Worm (Caenorhabditis elegans) whole organism, early embryonic: ENCODE results near the gene F48G7.10.

Experiments used
- B0310.2 ChIP-seq: sonication (generic microtip); optimal IDR thresholded peaks from 2 replicates; lab custom pipeline; 2016; ENCODE audit warnings: mild to moderate bottlenecking, missing genetic modification characterization, missing compliant biosample characterization
- F13C5.2 ChIP-seq: sonication (generic microtip); optimal IDR thresholded peaks from 2 replicates; lab custom pipeline; 2017; ENCODE audit warnings: mild to moderate bottlenecking, missing genetic modification characterization, inconsistent platforms, missing compliant biosample characterization
- aly-1 ChIP-seq: sonication (generic microtip); optimal IDR thresholded peaks from 2 replicates; lab custom pipeline; 2016; ENCODE audit warnings: missing genetic modification characterization, missing compliant biosample characterization
- ama-1 ChIP-seq: fragments of 150-350 bp; optimal IDR thresholded peaks from 2 replicates; lab custom pipeline; 2014
- tbx-11 ChIP-seq: fragments of 200-800 bp; sonication (Bioruptor generic); IDR thresholded peaks from 2 replicates; pipeline ENCODE4 v1.3.6; 2022; ENCODE audit warnings: missing genetic modification characterization, missing compliant biosample characterization

- TF ChIP-seq B0310.2 (tag; lab: Kevin White, UChicago), result no peak
- TF ChIP-seq ama-1 (lab: Kevin White, UChicago), result no peak
- no peak for TF ChIP-seq tbx-11 (GFP tag; lab: Robert Waterston, UW)
- no peak for TF ChIP-seq aly-1 (tag; lab: Kevin White, UChicago)
- TF ChIP-seq F13C5.2 (tag; lab: Kevin White, UChicago), result no peak
These were observed 8.0 kb upstream of the F48G7.10 start, which contains the start of gene nhr-190 for ce11 chrV:642750-643149.
